Fruit fly (Drosophila melanogaster) whole organism, embryonic: ENCODE results near the gene Cortactin.

ENCODE experiments used
- BtbVII ChIP-seq: fragments of 200-800 bp; sonication (Bioruptor generic); optimal IDR thresholded peaks from 3 replicates; lab custom pipeline; 2017; ENCODE audit warnings: missing biosample characterization, mild to moderate bottlenecking, missing genetic modification characterization
- CG11456 ChIP-seq: fragments of 200-800 bp; sonication (Bioruptor generic); IDR thresholded peaks from 3 replicates; pipeline ENCODE4 v1.3.6; 2022; ENCODE audit warnings: missing biosample characterization, missing genetic modification characterization
- CG13287 ChIP-seq: fragments of 200-800 bp; sonication (Bioruptor generic); IDR thresholded peaks from 2 replicates; pipeline ENCODE4 v1.3.6; 2022; ENCODE audit warnings: missing biosample characterization, missing genetic modification characterization; ENCODE audit not compliant: partially characterized antibody
- CG16863 ChIP-seq: fragments of 200-800 bp; sonication (Bioruptor generic); optimal IDR thresholded peaks from 3 replicates; lab custom pipeline; 2016; ENCODE audit warnings: missing biosample characterization, missing genetic modification characterization
- CG17612 ChIP-seq: fragments of 200-800 bp; sonication (Bioruptor generic); IDR thresholded peaks from 2 replicates; pipeline ENCODE4 v1.3.6; 2022; ENCODE audit warnings: missing biosample characterization, missing genetic modification characterization
- CG3065 ChIP-seq: fragments of 200-800 bp; sonication (Bioruptor generic); optimal IDR thresholded peaks from 2 replicates; lab custom pipeline; 2016; ENCODE audit warnings: missing biosample characterization, missing genetic modification characterization
- CG33557 ChIP-seq: fragments of 200-800 bp; sonication (Bioruptor generic); optimal IDR thresholded peaks from 2 replicates; lab custom pipeline; 2019; ENCODE audit warnings: missing biosample characterization, mild to moderate bottlenecking, missing genetic modification characterization, moderate library complexity
- CG34376 ChIP-seq: fragments of 200-800 bp; sonication (Bioruptor generic); optimal IDR thresholded peaks from 2 replicates; lab custom pipeline; 2018; ENCODE audit warnings: missing biosample characterization, mild to moderate bottlenecking, missing genetic modification characterization
- CG7745 ChIP-seq: fragments of 200-800 bp; sonication (Bioruptor generic); optimal IDR thresholded peaks from 2 replicates; lab custom pipeline; 2018; ENCODE audit warnings: missing biosample characterization, mild to moderate bottlenecking, missing genetic modification characterization, moderate library complexity
- CG7987 ChIP-seq: fragments of 200-800 bp; sonication (Bioruptor generic); optimal IDR thresholded peaks from 2 replicates; lab custom pipeline; 2018; ENCODE audit warnings: missing biosample characterization, mild to moderate bottlenecking, missing genetic modification characterization, moderate library complexity
- CG8281 ChIP-seq: fragments of 200-800 bp; sonication (Bioruptor generic); optimal IDR thresholded peaks from 2 replicates; lab custom pipeline; 2018; ENCODE audit warnings: missing biosample characterization, mild to moderate bottlenecking, missing genetic modification characterization, moderate library complexity
- CG8478 ChIP-seq: fragments of >200 bp; optimal IDR thresholded peaks from 2 replicates; lab custom pipeline; 2018
- Dad ChIP-seq: fragments of 200-800 bp; sonication (Bioruptor generic); optimal IDR thresholded peaks from 3 replicates; lab custom pipeline; 2016; ENCODE audit warnings: missing biosample characterization, missing genetic modification characterization
- ERR ChIP-seq: fragments of 200-800 bp; sonication (Bioruptor generic); optimal IDR thresholded peaks from 2 replicates; lab custom pipeline; 2016; ENCODE audit warnings: missing biosample characterization, missing genetic modification characterization
- Eip74EF ChIP-seq, 2 experiments: fragments of 200-800 bp in 1 of 2; fragments of >200 bp in 1 of 2; sonication (Bioruptor generic) in 1 of 2; optimal IDR thresholded peaks; 2 replicates each; lab custom pipeline; 2017 to 2019; ENCODE audit warnings: missing biosample characterization in 2 of 2, missing genetic modification characterization in 2 of 2, mild to moderate bottlenecking in 1 of 2, moderate library complexity in 1 of 2
- Ets65A ChIP-seq: fragments of 200-800 bp; sonication (Bioruptor generic); peaks from one replicate; lab custom pipeline; 2016; ENCODE audit warnings: missing biosample characterization, missing genetic modification characterization
- Fer2 ChIP-seq: fragments of 200-800 bp; sonication (Bioruptor generic); optimal IDR thresholded peaks from 2 replicates; lab custom pipeline; 2018; ENCODE audit warnings: missing biosample characterization, mild to moderate bottlenecking, missing genetic modification characterization, moderate library complexity
- Lim3 ChIP-seq: fragments of 200-800 bp; sonication (Bioruptor generic); IDR thresholded peaks from 2 replicates; pipeline ENCODE4 v1.3.6; 2022; ENCODE audit warnings: missing biosample characterization, missing genetic modification characterization
- Med ChIP-seq: fragments of 200-800 bp; sonication (Bioruptor generic); peaks from one replicate; lab custom pipeline; 2016; ENCODE audit warnings: missing biosample characterization, missing genetic modification characterization, mild to moderate bottlenecking, inconsistent platforms, moderate library complexity
- Mes4 ChIP-seq: fragments of 200-800 bp; sonication (Bioruptor generic); optimal IDR thresholded peaks from 2 replicates; lab custom pipeline; 2016; ENCODE audit warnings: missing biosample characterization, missing genetic modification characterization
- bbx ChIP-seq: fragments of 200-800 bp; sonication (Bioruptor generic); IDR thresholded peaks from 2 replicates; pipeline ENCODE4 v1.3.6; 2022; ENCODE audit warnings: missing biosample characterization, missing genetic modification characterization; ENCODE audit not compliant: partially characterized antibody
- bsh ChIP-seq, 2 experiments: fragments of 200-800 bp; sonication (Bioruptor generic); optimal IDR thresholded peaks; 2 replicates each; lab custom pipeline; 2017 to 2018; ENCODE audit warnings: mild to moderate bottlenecking in 2 of 2, missing biosample characterization in 2 of 2, missing genetic modification characterization in 2 of 2, moderate library complexity in 1 of 2
- chinmo ChIP-seq: fragments of 200-800 bp; sonication (Bioruptor generic); IDR thresholded peaks from 4 replicates; pipeline ENCODE4 v1.3.6; 2022; ENCODE audit warnings: missing biosample characterization, missing genetic modification characterization; ENCODE audit not compliant: partially characterized antibody
- croc ChIP-seq: fragments of 200-800 bp; sonication (Bioruptor generic); conservative IDR thresholded peaks from 3 replicates; pipeline ENCODE4 v1.3.6; 2022; ENCODE audit warnings: missing biosample characterization, missing genetic modification characterization
- cwo ChIP-seq: fragments of 200-800 bp; sonication (Bioruptor generic); optimal IDR thresholded peaks from 3 replicates; lab custom pipeline; 2017; ENCODE audit warnings: missing biosample characterization, missing genetic modification characterization, mild to moderate bottlenecking, moderate library complexity, missing genetic modification reagents
- disco-r ChIP-seq: fragments of 200-800 bp; sonication (Bioruptor generic); optimal IDR thresholded peaks from 2 replicates; lab custom pipeline; 2016; ENCODE audit warnings: missing biosample characterization, missing genetic modification characterization
- dmrt99B ChIP-seq: fragments of 200-800 bp; sonication (Bioruptor generic); optimal IDR thresholded peaks from 2 replicates; lab custom pipeline; 2018; ENCODE audit warnings: missing biosample characterization, mild to moderate bottlenecking, missing genetic modification characterization, moderate library complexity
- fru ChIP-seq: fragments of >200 bp; optimal IDR thresholded peaks from 2 replicates; lab custom pipeline; 2017
- fu2 ChIP-seq: fragments of 200-800 bp; sonication (Bioruptor generic); optimal IDR thresholded peaks from 2 replicates; lab custom pipeline; 2016; ENCODE audit warnings: missing biosample characterization, missing genetic modification characterization
- gcm2 ChIP-seq: fragments of 200-800 bp; sonication (Bioruptor generic); optimal IDR thresholded peaks from 2 replicates; lab custom pipeline; 2016; ENCODE audit warnings: missing biosample characterization, missing genetic modification characterization
- grn ChIP-seq: fragments of 200-800 bp; sonication (Bioruptor generic); optimal IDR thresholded peaks from 3 replicates; lab custom pipeline; 2017; ENCODE audit warnings: missing biosample characterization, missing genetic modification characterization
- lola ChIP-seq, 3 experiments: fragments of >200 bp in 2 of 3; fragments of 200-800 bp in 1 of 3; sonication (Bioruptor generic) in 1 of 3; optimal IDR thresholded peaks; 2 replicates each; lab custom pipeline; 2017 to 2019; ENCODE audit warnings: missing biosample characterization in 3 of 3, missing genetic modification characterization in 3 of 3, mild to moderate bottlenecking in 1 of 3, moderate library complexity in 1 of 3
- lov ChIP-seq, 2 experiments: fragments of 200-800 bp in 1 of 2; fragments of >200 bp in 1 of 2; sonication (Bioruptor generic) in 1 of 2; IDR thresholded peaks in 1 of 2; optimal IDR thresholded peaks in 1 of 2; 2 replicates in 1 of 2; 3 replicates in 1 of 2; pipeline versions ENCODE4 v1.3.6 to Lab custom; 2017 to 2022; ENCODE audit warnings: missing biosample characterization in 1 of 2, missing genetic modification characterization in 1 of 2
- nerfin-1 ChIP-seq: fragments of 200-800 bp; sonication (Bioruptor generic); optimal IDR thresholded peaks from 3 replicates; lab custom pipeline; 2019; ENCODE audit warnings: missing biosample characterization, mild to moderate bottlenecking, missing genetic modification characterization, moderate library complexity
- ranshi ChIP-seq: fragments of 200-800 bp; sonication (Bioruptor generic); IDR thresholded peaks from 2 replicates; pipeline ENCODE4 v1.3.6; 2022; ENCODE audit warnings: missing biosample characterization, missing genetic modification characterization
- run ChIP-seq: fragments of 200-800 bp; sonication (Bioruptor generic); optimal IDR thresholded peaks from 3 replicates; lab custom pipeline; 2018; ENCODE audit warnings: missing biosample characterization, mild to moderate bottlenecking, missing genetic modification characterization
- sd ChIP-seq: fragments of 200-800 bp; sonication (Bioruptor generic); optimal IDR thresholded peaks from 3 replicates; lab custom pipeline; 2018; ENCODE audit warnings: missing biosample characterization, mild to moderate bottlenecking, missing genetic modification characterization, moderate library complexity
- sens ChIP-seq: fragments of 200-800 bp; sonication (Bioruptor generic); peaks from one replicate; lab custom pipeline; 2016; ENCODE audit warnings: missing biosample characterization, missing genetic modification characterization
- sug ChIP-seq: fragments of 200-800 bp; optimal IDR thresholded peaks from 2 replicates; lab custom pipeline; 2019; ENCODE audit warnings: missing biosample characterization, mild to moderate bottlenecking, missing genetic modification characterization, moderate library complexity
- tio ChIP-seq: fragments of 200-800 bp; sonication (Bioruptor generic); optimal IDR thresholded peaks from 2 replicates; lab custom pipeline; 2017; ENCODE audit warnings: missing biosample characterization, missing genetic modification characterization, inconsistent platforms
- vfl ChIP-seq: fragments of 200-800 bp; sonication (Bioruptor generic); optimal IDR thresholded peaks from 2 replicates; lab custom pipeline; 2016; ENCODE audit warnings: missing biosample characterization, missing genetic modification characterization
- vnd ChIP-seq: fragments of 200-800 bp; sonication (Bioruptor generic); IDR thresholded peaks from 3 replicates; pipeline ENCODE4 v1.3.6; 2022; ENCODE audit warnings: missing biosample characterization, missing genetic modification characterization; ENCODE audit not compliant: partially characterized antibody
- zen2 ChIP-seq: fragments of 200-800 bp; sonication (Bioruptor generic); IDR thresholded peaks from 3 replicates; pipeline ENCODE4 v1.3.6; 2022; ENCODE audit warnings: missing biosample characterization, missing genetic modification characterization; ENCODE audit not compliant: partially characterized antibody

The Cortactin gene

dm6 chr3R:21071943-21072500 lies 7.8 kb upstream of the Cortactin start (continued):
- TF ChIP-seq run (tag; lab: Kevin White, UChicago) = no peak
- TF ChIP-seq CG8281 (tag; lab: Kevin White, UChicago) = no peak
- TF ChIP-seq fru (lab: Kevin White, UChicago) = no peak
- TF ChIP-seq BtbVII (GFP tag; lab: Kevin White, UChicago) = no peak
- TF ChIP-seq Lim3 (GFP tag; lab: Robert Waterston, UW) = no peak
- no peak for TF ChIP-seq nerfin-1 (tag; lab: Kevin White, UChicago)
- TF ChIP-seq sd (tag; lab: Kevin White, UChicago) = peak; percentile 56
- no peak for TF ChIP-seq CG13287 (GFP tag; lab: Robert Waterston, UW)
- TF ChIP-seq grn (GFP tag; lab: Kevin White, UChicago) = peak; percentile 73
- TF ChIP-seq bsh (GFP tag; optimal IDR thresholded peaks at IDR 0.05; lab: Kevin White, UChicago) = no peak
- TF ChIP-seq CG33557 (GFP tag; lab: Kevin White, UChicago) = no peak
- peak; percentile 17; the same call in 1 of the 2 replicates for TF ChIP-seq bbx (GFP tag; lab: Robert Waterston, UW)
- no peak for TF ChIP-seq croc (GFP tag; lab: Robert Waterston, UW)
- TF ChIP-seq zen2 (GFP tag; lab: Robert Waterston, UW) = no peak
- TF ChIP-seq Fer2 (tag; lab: Kevin White, UChicago) = no peak
- TF ChIP-seq CG7987 = peak; percentile 9
- TF ChIP-seq CG3065 (GFP tag; lab: Kevin White, UChicago) = no peak
- peak; percentile 96 for TF ChIP-seq cwo (GFP tag; lab: Kevin White, UChicago)
- peak; percentile 5 for TF ChIP-seq CG34376 (GFP tag; lab: Kevin White, UChicago)
- 0 out of 4 replicates have a peak, but pooled peaks have one; percentile 29 for TF ChIP-seq chinmo (GFP tag; lab: Robert Waterston, UW)
- TF ChIP-seq sug (tag; lab: Kevin White, UChicago) = peak; percentile 28
- TF ChIP-seq gcm2 (GFP tag; lab: Kevin White, UChicago) = no peak
- no peak for TF ChIP-seq Mes4 (GFP tag; lab: Kevin White, UChicago)

- no peak for TF ChIP-seq disco-r (GFP tag; lab: Kevin White, UChicago)
- TF ChIP-seq tio (GFP tag; lab: Kevin White, UChicago) = no peak
- 0 out of 3 replicates have a peak, but pooled peaks have one; percentile 19 for TF ChIP-seq CG11456
- TF ChIP-seq CG7745 (tag; lab: Kevin White, UChicago) = no peak
- no peak for TF ChIP-seq dmrt99B (tag; lab: Kevin White, UChicago)
- no peak for TF ChIP-seq fu2 (GFP tag; lab: Kevin White, UChicago)
- TF ChIP-seq sens = peak; percentile 4
- no peak for TF ChIP-seq CG17612
- TF ChIP-seq vfl = no peak
- no peak for TF ChIP-seq ERR
- TF ChIP-seq vnd = no peak
- TF ChIP-seq ranshi (GFP tag; lab: Robert Waterston, UW) = no peak
- peak; percentile 70 for TF ChIP-seq Med (GFP tag; lab: Kevin White, UChicago)
- TF ChIP-seq CG16863 = no peak
- no peak for TF ChIP-seq Dad (GFP tag; lab: Kevin White, UChicago)
- TF ChIP-seq Ets65A (GFP tag; lab: Kevin White, UChicago) = no peak
- no peak for TF ChIP-seq Eip74EF (GFP tag; optimal IDR thresholded peaks at IDR 0.05; lab: Kevin White, UChicago)
- peak; percentile 29 for TF ChIP-seq CG8478 (lab: Kevin White, UChicago)
- TF ChIP-seq lola (GFP tag; optimal IDR thresholded peaks at IDR 0.05; lab: Kevin White, UChicago) = no peak
- TF ChIP-seq lov (optimal IDR thresholded peaks at IDR 0.05; lab: Kevin White, UChicago) = no peak
- 0 out of 3 replicates have a peak, but pooled peaks have one; percentile 38 for TF ChIP-seq lov (GFP tag; IDR thresholded peaks at IDR 0.05; lab: Robert Waterston, UW)
Measured at dm6 chr3R:21071312-21071711, 7.0 kb upstream of the Cortactin start.
